Fruit fly (Drosophila melanogaster): Measurements from ENCODE around the gene CG18814.

- TF ChIP-seq CG12768 (GFP tag; optimal IDR thresholded peaks at IDR 0.05) = no peak
- no peak for TF ChIP-seq CG7045 (GFP tag; optimal IDR thresholded peaks at IDR 0.05)
- no peak for TF ChIP-seq pad (GFP tag; optimal IDR thresholded peaks at IDR 0.05)
- TF ChIP-seq kay (GFP tag; ENCODE audit: borderline replicate concordance) = no peak
- no peak for TF ChIP-seq CG5204 (GFP tag; optimal IDR thresholded peaks at IDR 0.05)
Measured at dm6 chr3L:16327776-16328175, 41.9 kb upstream of the CG18814 start, which contains the start of gene CG13038.
